Fruit fly (Drosophila melanogaster): ENCODE data around the gene CG6912.

- no peak for TF ChIP-seq usp (GFP tag; optimal IDR thresholded peaks at IDR 0.05)
- TF ChIP-seq pan (optimal IDR thresholded peaks at IDR 0.05) = no peak
- TF ChIP-seq CG8478 (optimal IDR thresholded peaks at IDR 0.05) = no peak
- no peak for TF ChIP-seq psq (optimal IDR thresholded peaks at IDR 0.05)
- no peak for TF ChIP-seq Dll (optimal IDR thresholded peaks at IDR 0.05)
- TF ChIP-seq EcR (GFP tag; optimal IDR thresholded peaks at IDR 0.05) = no peak
Measured at dm6 chr3R:15147872-15148444, 11.2 kb upstream of the CG6912 start.

All from whole organism.